Worm (Caenorhabditis elegans) whole organism, young adult: ENCODE results near the gene F59A6.4.

Experiments used
- F23B12.7 ChIP-seq: sonication (generic microtip); optimal IDR thresholded peaks from 2 replicates; lab custom pipeline; 2017; ENCODE audit warnings: missing genetic modification characterization, mild to moderate bottlenecking, missing compliant biosample characterization, antibody characterized with exemption, moderate library complexity; ENCODE audit not compliant: insufficient read depth
- F49E8.2 ChIP-seq: sonication (generic microtip); optimal IDR thresholded peaks from 3 replicates; lab custom pipeline; 2017; ENCODE audit warnings: missing genetic modification characterization, mild to moderate bottlenecking, missing compliant biosample characterization, antibody characterized with exemption, moderate library complexity; ENCODE audit not compliant: insufficient read depth
- F52B5.7 ChIP-seq: sonication (generic microtip); optimal IDR thresholded peaks from 2 replicates; lab custom pipeline; 2016; ENCODE audit warnings: mild to moderate bottlenecking, missing genetic modification characterization, missing compliant biosample characterization
- F57C9.4 ChIP-seq: sonication (generic microtip); optimal IDR thresholded peaks from 2 replicates; lab custom pipeline; 2017; ENCODE audit warnings: mild to moderate bottlenecking, missing genetic modification characterization, missing compliant biosample characterization
- K11D2.4 ChIP-seq: fragments of 200-800 bp; sonication (Bioruptor generic); IDR thresholded peaks from 2 replicates; pipeline ENCODE4 v1.3.6; 2022; ENCODE audit warnings: missing genetic modification reagents, missing genetic modification characterization, missing compliant biosample characterization
- K12H6.12 ChIP-seq: fragments of 200-800 bp; sonication (Bioruptor generic); optimal IDR thresholded peaks from 2 replicates; lab custom pipeline; 2018; ENCODE audit warnings: mild to moderate bottlenecking, missing genetic modification characterization, missing compliant biosample characterization
- T07F8.4 ChIP-seq: sonication (generic microtip); optimal IDR thresholded peaks from 2 replicates; lab custom pipeline; 2016; ENCODE audit warnings: mild to moderate bottlenecking, missing genetic modification characterization, moderate library complexity, missing compliant biosample characterization
- T26A5.8 ChIP-seq: sonication (generic microtip); optimal IDR thresholded peaks from 2 replicates; lab custom pipeline; 2016; ENCODE audit warnings: missing genetic modification characterization, missing compliant biosample characterization
- Y53F4B.3 ChIP-seq: fragments of 200-800 bp; sonication (Bioruptor generic); IDR thresholded peaks from 2 replicates; pipeline ENCODE4 v1.3.6; 2022; ENCODE audit warnings: missing genetic modification reagents, missing genetic modification characterization, missing compliant biosample characterization
- Y67H2A.10 ChIP-seq: fragments of 200-800 bp; sonication (Bioruptor generic); conservative IDR thresholded peaks from 2 replicates; pipeline ENCODE4 v1.3.6; 2022; ENCODE audit warnings: missing genetic modification reagents, missing genetic modification characterization, missing compliant biosample characterization
- Y95B8A.8 ChIP-seq: fragments of 200-800 bp; sonication (Bioruptor generic); IDR thresholded peaks from 2 replicates; pipeline ENCODE4 v1.3.6; 2022; ENCODE audit warnings: missing genetic modification reagents, missing genetic modification characterization, missing compliant biosample characterization
- ceh-58 ChIP-seq: fragments of 200-800 bp; sonication (Bioruptor generic); IDR thresholded peaks from 2 replicates; pipeline ENCODE4 v1.3.6; 2022; ENCODE audit warnings: missing genetic modification characterization, missing compliant biosample characterization
- dox-1 ChIP-seq: fragments of 200-800 bp; sonication (Bioruptor generic); IDR thresholded peaks from 2 replicates; pipeline ENCODE4 v1.3.6; 2022; ENCODE audit warnings: missing genetic modification reagents, missing genetic modification characterization, missing compliant biosample characterization
- dpl-1 ChIP-seq: fragments of 150-350 bp; optimal IDR thresholded peaks from 2 replicates; lab custom pipeline; 2014; ENCODE audit warnings: missing biosample characterization, missing genetic modification reagents, missing genetic modification characterization
- efl-1 ChIP-seq: fragments of 150-350 bp; optimal IDR thresholded peaks from 2 replicates; lab custom pipeline; 2014; ENCODE audit warnings: missing biosample characterization, missing genetic modification reagents, missing genetic modification characterization
- egl-18 ChIP-seq: fragments of 200-800 bp; sonication (Bioruptor generic); IDR thresholded peaks from 2 replicates; pipeline ENCODE4 v1.3.6; 2022; ENCODE audit warnings: missing genetic modification reagents, missing genetic modification characterization, missing compliant biosample characterization
- egl-44 ChIP-seq: fragments of 200-800 bp; sonication (Bioruptor generic); IDR thresholded peaks from 2 replicates; pipeline ENCODE4 v1.3.6; 2022; ENCODE audit warnings: missing genetic modification reagents, missing genetic modification characterization, missing compliant biosample characterization
- hmg-1.2 ChIP-seq: fragments of 200-800 bp; sonication (Bioruptor generic); IDR thresholded peaks from 2 replicates; pipeline ENCODE4 v1.3.6; 2022; ENCODE audit warnings: missing genetic modification reagents, missing genetic modification characterization, missing compliant biosample characterization
- lin-40 ChIP-seq: sonication (generic microtip); optimal IDR thresholded peaks from 2 replicates; lab custom pipeline; 2016; ENCODE audit warnings: missing genetic modification characterization, mild to moderate bottlenecking, missing compliant biosample characterization, missing genotype, missing genetic modification reagents
- madf-3 ChIP-seq: fragments of 200-800 bp; sonication (Bioruptor generic); IDR thresholded peaks from 2 replicates; pipeline ENCODE4 v1.3.6; 2022; ENCODE audit warnings: missing genetic modification reagents, missing genetic modification characterization, missing compliant biosample characterization
- mel-28 ChIP-seq: sonication (generic microtip); optimal IDR thresholded peaks from 2 replicates; lab custom pipeline; 2016; ENCODE audit warnings: borderline replicate concordance, mild to moderate bottlenecking, missing genetic modification characterization, missing compliant biosample characterization
- mes-4 ChIP-seq: sonication (generic microtip); optimal IDR thresholded peaks from 2 replicates; lab custom pipeline; 2016; ENCODE audit warnings: missing genotype, missing genetic modification characterization, missing compliant biosample characterization
- nhr-179 ChIP-seq: sonication (generic microtip); optimal IDR thresholded peaks from 2 replicates; lab custom pipeline; 2016; ENCODE audit warnings: mild to moderate bottlenecking, missing genetic modification characterization, missing compliant biosample characterization
- nhr-90 ChIP-seq: sonication (generic microtip); optimal IDR thresholded peaks from 2 replicates; lab custom pipeline; 2016; ENCODE audit warnings: missing genotype, mild to moderate bottlenecking, missing genetic modification characterization, missing compliant biosample characterization
- pbrm-1 ChIP-seq: fragments of 200-800 bp; sonication (Bioruptor generic); IDR thresholded peaks from 2 replicates; pipeline ENCODE4 v1.3.6; 2022; ENCODE audit warnings: missing genetic modification reagents, missing genetic modification characterization, missing compliant biosample characterization
- rcor-1 ChIP-seq: fragments of 200-800 bp; sonication (Bioruptor generic); IDR thresholded peaks from 2 replicates; pipeline ENCODE4 v1.3.6; 2022; ENCODE audit warnings: missing genetic modification reagents, missing genetic modification characterization, missing compliant biosample characterization
- snpc-3.4 ChIP-seq: sonication (generic microtip); optimal IDR thresholded peaks from 2 replicates; lab custom pipeline; 2017; ENCODE audit warnings: missing genetic modification characterization, mild to moderate bottlenecking, missing compliant biosample characterization, antibody characterized with exemption, moderate library complexity, missing genotype, missing genetic modification reagents
- tbp1 ChIP-seq: fragments of 200-800 bp; sonication (Bioruptor generic); optimal IDR thresholded peaks from 2 replicates; lab custom pipeline; 2018; ENCODE audit warnings: mild to moderate bottlenecking, missing genetic modification characterization, missing compliant biosample characterization
- ztf-18 ChIP-seq: sonication (generic microtip); optimal IDR thresholded peaks from 2 replicates; lab custom pipeline; 2016; ENCODE audit warnings: missing genotype, mild to moderate bottlenecking, missing genetic modification characterization, missing compliant biosample characterization
- ztf-3 ChIP-seq: fragments of 200-800 bp; sonication (Bioruptor generic); optimal IDR thresholded peaks from 2 replicates; lab custom pipeline; 2018; ENCODE audit warnings: mild to moderate bottlenecking, missing genetic modification characterization, missing compliant biosample characterization
- ztf-6 ChIP-seq: fragments of 200-800 bp; sonication (Bioruptor generic); IDR thresholded peaks from 2 replicates; pipeline ENCODE4 v1.3.6; 2022; ENCODE audit warnings: missing genetic modification reagents, missing genetic modification characterization, missing compliant biosample characterization

The F59A6.4 gene

DNA sequence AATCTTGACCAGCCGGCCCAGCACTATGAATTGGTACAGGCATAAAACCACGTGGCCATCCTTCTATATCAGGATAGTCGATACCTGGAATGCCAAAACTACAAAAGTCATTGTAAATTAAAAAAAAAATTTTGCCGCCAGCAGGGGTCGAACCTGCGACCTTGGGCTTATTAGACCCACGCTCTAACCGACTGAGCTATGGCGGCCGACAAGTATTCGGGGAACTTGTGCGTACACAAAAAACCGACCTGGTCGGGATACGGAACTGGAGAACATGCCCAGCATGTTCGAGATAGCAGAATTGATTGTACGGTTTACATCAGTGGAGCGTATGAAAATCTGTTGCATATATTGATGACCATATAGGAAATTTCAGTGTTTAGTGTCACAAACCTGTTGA is 52.4 kb downstream of the F59A6.4 start (continued):
- TF ChIP-seq dox-1 (GFP tag; lab: Robert Waterston, UW): peak; percentile 89
- TF ChIP-seq K11D2.4 (GFP tag; lab: Robert Waterston, UW): peak; percentile 67
- peak; percentile 17 for TF ChIP-seq T07F8.4 (tag; lab: Kevin White, UChicago)
- TF ChIP-seq F23B12.7: peak; percentile 35
- TF ChIP-seq ztf-18 (tag; lab: Kevin White, UChicago): peak; percentile 32
- no peak for TF ChIP-seq F57C9.4
- TF ChIP-seq lin-40: no peak
- TF ChIP-seq T26A5.8 (tag; lab: Kevin White, UChicago): no peak
- TF ChIP-seq ceh-58 (GFP tag; lab: Robert Waterston, UW): no peak
- TF ChIP-seq tbp1: peak; percentile 99
- 0 out of 2 replicates have a peak, but pooled peaks have one; percentile 16 for TF ChIP-seq egl-44 (GFP tag; lab: Robert Waterston, UW)
- TF ChIP-seq Y95B8A.8 (GFP tag; lab: Robert Waterston, UW): no peak
- no peak for TF ChIP-seq dpl-1 (GFP tag; lab: Kevin White, UChicago)
- no peak for TF ChIP-seq Y53F4B.3
- TF ChIP-seq efl-1 (GFP tag; lab: Kevin White, UChicago): no peak
- peak; percentile 73 for TF ChIP-seq madf-3
- no peak for TF ChIP-seq Y67H2A.10 (GFP tag; lab: Robert Waterston, UW)
- TF ChIP-seq pbrm-1 (GFP tag; lab: Robert Waterston, UW): peak; percentile 74
- peak; percentile 4 for TF ChIP-seq nhr-90 (tag; lab: Kevin White, UChicago)
- TF ChIP-seq mes-4: peak; percentile 15
- TF ChIP-seq egl-18 (GFP tag; lab: Robert Waterston, UW): no peak
- peak; percentile 83 for TF ChIP-seq rcor-1
- TF ChIP-seq mel-28: no peak
- peak; percentile 74 for TF ChIP-seq hmg-1.2 (GFP tag; lab: Robert Waterston, UW)
- TF ChIP-seq F49E8.2 (tag; lab: Kevin White, UChicago): peak; percentile 75
- TF ChIP-seq ztf-6 (GFP tag; lab: Robert Waterston, UW): no peak
- no peak for TF ChIP-seq ztf-3
- TF ChIP-seq snpc-3.4 (tag; lab: Kevin White, UChicago): peak; percentile 98
- TF ChIP-seq nhr-179 (tag; lab: Kevin White, UChicago): no peak
- no peak for TF ChIP-seq F52B5.7
- TF ChIP-seq K12H6.12 (tag; lab: Kevin White, UChicago): peak; percentile 31
